Worm (Caenorhabditis elegans): ENCODE results near the gene mrp-4.

DNA sequence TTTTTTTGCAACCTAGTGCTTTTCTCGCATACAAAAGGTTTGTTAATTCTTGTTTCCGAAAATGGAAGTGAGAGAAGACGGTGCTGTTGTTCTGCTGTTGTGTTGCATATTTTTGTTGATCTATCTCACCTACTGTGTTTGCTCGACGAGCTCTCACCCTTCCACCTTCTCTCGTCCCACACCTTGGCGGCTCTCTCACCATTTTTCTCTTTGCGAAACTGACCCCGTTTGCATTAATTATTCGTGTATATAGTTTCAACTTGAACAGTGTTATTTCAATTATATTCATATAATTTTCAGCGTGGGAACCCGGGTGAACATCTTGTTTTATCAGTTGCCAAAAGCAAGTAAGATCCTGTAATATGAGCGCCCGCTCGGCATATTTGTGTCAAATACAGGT, 7.0 kb upstream of the mrp-4 start, which contains the start of gene R07B1.9:
- TF ChIP-seq lsy-2 (tag; optimal IDR thresholded peaks at IDR 0.05) (no peak), unc-62 (GFP tag; optimal IDR thresholded peaks at IDR 0.05) (no peak)

Measured in whole organism, L2 larva.